Worm (Caenorhabditis elegans): ENCODE measurements around the gene dyf-2.

- TF ChIP-seq tab-1 (GFP tag; IDR thresholded peaks at IDR 0.05), result no peak
- no peak for TF ChIP-seq klf-2 (GFP tag; conservative IDR thresholded peaks at IDR 0.05)
- TF ChIP-seq ref-1 (GFP tag; conservative IDR thresholded peaks at IDR 0.05), result no peak
- no peak for TF ChIP-seq T22C8.4 (GFP tag; IDR thresholded peaks at IDR 0.05)
- no peak for TF ChIP-seq flt-1 (GFP tag; IDR thresholded peaks at IDR 0.05)
- TF ChIP-seq ztf-23 (GFP tag; IDR thresholded peaks at IDR 0.05), result no peak
- no peak for TF ChIP-seq med-1 (GFP tag; optimal IDR thresholded peaks at IDR 0.05; ENCODE audit: insufficient read depth)
Observed at ce11 chrIII:13659028-13659427, 27.2 kb downstream of the dyf-2 start.
